Worm (Caenorhabditis elegans) whole organism, late embryonic: ENCODE results near the gene C14A4.12.

ENCODE experiments used
- C08G9.2 ChIP-seq: sonication (generic microtip); optimal IDR thresholded peaks from 2 replicates; lab custom pipeline; 2016; ENCODE audit warnings: mild to moderate bottlenecking, missing genetic modification characterization, moderate library complexity, missing compliant biosample characterization
- K02D7.2 ChIP-seq: sonication (generic microtip); optimal IDR thresholded peaks from 2 replicates; lab custom pipeline; 2017; ENCODE audit warnings: mild to moderate bottlenecking, missing genetic modification characterization, missing compliant biosample characterization
- ahr-1 ChIP-seq: sonication (generic microtip); optimal IDR thresholded peaks from 2 replicates; lab custom pipeline; 2016; ENCODE audit warnings: missing genetic modification characterization, missing compliant biosample characterization
- ama-1 ChIP-seq: fragments of 150-350 bp; optimal IDR thresholded peaks from 2 replicates; lab custom pipeline; 2014
- ceh-14 ChIP-seq: sonication (generic microtip); optimal IDR thresholded peaks from 2 replicates; lab custom pipeline; 2016; ENCODE audit warnings: missing genotype, missing genetic modification characterization, missing compliant biosample characterization
- ceh-18 ChIP-seq: sonication (generic microtip); optimal IDR thresholded peaks from 2 replicates; lab custom pipeline; 2016; ENCODE audit warnings: missing genetic modification characterization, missing compliant biosample characterization
- ceh-2 ChIP-seq: sonication (generic microtip); optimal IDR thresholded peaks from 2 replicates; lab custom pipeline; 2016; ENCODE audit warnings: missing genotype, missing genetic modification characterization, missing compliant biosample characterization
- ceh-22 ChIP-seq: sonication (generic microtip); optimal IDR thresholded peaks from 2 replicates; lab custom pipeline; 2017; ENCODE audit warnings: missing biosample characterization, missing genetic modification characterization
- ceh-24 ChIP-seq: sonication (generic microtip); optimal IDR thresholded peaks from 2 replicates; lab custom pipeline; 2016; ENCODE audit warnings: mild to moderate bottlenecking, missing genetic modification characterization, missing compliant biosample characterization
- ceh-30 ChIP-seq: fragments of 150-350 bp; optimal IDR thresholded peaks from 2 replicates; lab custom pipeline; 2014; ENCODE audit warnings: missing biosample characterization, missing genetic modification characterization
- ceh-31 ChIP-seq: sonication (generic microtip); optimal IDR thresholded peaks from 2 replicates; lab custom pipeline; 2016; ENCODE audit warnings: missing genetic modification characterization, missing compliant biosample characterization
- ceh-34 ChIP-seq: sonication (generic microtip); optimal IDR thresholded peaks from 2 replicates; lab custom pipeline; 2016; ENCODE audit warnings: mild to moderate bottlenecking, missing genetic modification characterization, missing compliant biosample characterization
- ceh-45 ChIP-seq: fragments of 200-800 bp; sonication (Bioruptor generic); IDR thresholded peaks from 2 replicates; pipeline ENCODE4 v1.3.6; 2022; ENCODE audit warnings: missing genetic modification reagents, missing genetic modification characterization, missing compliant biosample characterization
- ceh-48 ChIP-seq: sonication (generic microtip); optimal IDR thresholded peaks from 2 replicates; lab custom pipeline; 2016; ENCODE audit warnings: missing genetic modification characterization, inconsistent platforms, missing compliant biosample characterization
- ceh-6 ChIP-seq: fragments of 200-800 bp; sonication (Bioruptor generic); optimal IDR thresholded peaks from 2 replicates; lab custom pipeline; 2018; ENCODE audit warnings: mild to moderate bottlenecking, missing genetic modification characterization, missing compliant biosample characterization
- ceh-9 ChIP-seq: sonication (generic microtip); optimal IDR thresholded peaks from 2 replicates; lab custom pipeline; 2016; ENCODE audit warnings: mild to moderate bottlenecking, missing genetic modification characterization, inconsistent platforms, missing compliant biosample characterization
- che-1 ChIP-seq: sonication (generic microtip); optimal IDR thresholded peaks from 2 replicates; lab custom pipeline; 2016; ENCODE audit warnings: mild to moderate bottlenecking, missing genetic modification characterization, missing compliant biosample characterization
- elt-2 ChIP-seq: sonication (generic microtip); optimal IDR thresholded peaks from 2 replicates; lab custom pipeline; 2016; ENCODE audit warnings: missing genetic modification reagents, missing genetic modification characterization, missing compliant biosample characterization
- elt-4 ChIP-seq: sonication (generic microtip); optimal IDR thresholded peaks from 2 replicates; lab custom pipeline; 2016; ENCODE audit warnings: missing genetic modification characterization, missing compliant biosample characterization
- ets-4 ChIP-seq: sonication (generic microtip); optimal IDR thresholded peaks from 2 replicates; lab custom pipeline; 2016; ENCODE audit warnings: missing genetic modification characterization, missing compliant biosample characterization
- eyg-1 ChIP-seq: sonication (generic microtip); optimal IDR thresholded peaks from 2 replicates; lab custom pipeline; 2016; ENCODE audit warnings: missing genotype, missing genetic modification characterization, missing compliant biosample characterization
- fax-1 ChIP-seq: sonication (generic microtip); optimal IDR thresholded peaks from 2 replicates; lab custom pipeline; 2016; ENCODE audit warnings: missing genotype, missing genetic modification characterization, missing compliant biosample characterization
- fkh-6 ChIP-seq: sonication (generic microtip); optimal IDR thresholded peaks from 2 replicates; lab custom pipeline; 2016; ENCODE audit warnings: missing genetic modification characterization, missing compliant biosample characterization
- gmeb-2 ChIP-seq: sonication (generic microtip); optimal IDR thresholded peaks from 2 replicates; lab custom pipeline; 2016; ENCODE audit warnings: missing genetic modification characterization, inconsistent platforms, missing compliant biosample characterization
- hlh-30 ChIP-seq: sonication (generic microtip); optimal IDR thresholded peaks from 2 replicates; lab custom pipeline; 2017; ENCODE audit warnings: antibody characterized with exemption, missing genetic modification characterization, missing compliant biosample characterization; ENCODE audit not compliant: insufficient read depth
- hlh-8 ChIP-seq: sonication (generic microtip); optimal IDR thresholded peaks from 2 replicates; lab custom pipeline; 2016; ENCODE audit warnings: missing genotype, missing genetic modification characterization, missing compliant biosample characterization
- lim-6 ChIP-seq: sonication (generic microtip); optimal IDR thresholded peaks from 2 replicates; lab custom pipeline; 2016; ENCODE audit warnings: missing genetic modification characterization, missing compliant biosample characterization
- nhr-232 ChIP-seq: sonication (generic microtip); optimal IDR thresholded peaks from 2 replicates; lab custom pipeline; 2016; ENCODE audit warnings: missing genetic modification characterization, missing compliant biosample characterization
- npax-4 ChIP-seq: sonication (generic microtip); optimal IDR thresholded peaks from 2 replicates; lab custom pipeline; 2016; ENCODE audit warnings: missing genetic modification characterization, missing compliant biosample characterization
- pag-3 ChIP-seq: sonication (generic microtip); optimal IDR thresholded peaks from 2 replicates; lab custom pipeline; 2016; ENCODE audit warnings: missing compliant biosample characterization, missing genetic modification characterization, borderline replicate concordance
- pat-9 ChIP-seq: fragments of 200-800 bp; sonication (Bioruptor generic); optimal IDR thresholded peaks from 2 replicates; lab custom pipeline; 2018; ENCODE audit warnings: mild to moderate bottlenecking, missing genetic modification characterization, moderate library complexity, missing compliant biosample characterization
- pax-1 ChIP-seq: fragments of 150-350 bp; optimal IDR thresholded peaks from 2 replicates; lab custom pipeline; 2014; ENCODE audit warnings: missing biosample characterization, missing genetic modification characterization
- pha-4 ChIP-seq: fragments of 150-350 bp; optimal IDR thresholded peaks from 2 replicates; lab custom pipeline; 2018; ENCODE audit warnings: missing biosample characterization, missing genetic modification reagents, missing genetic modification characterization
- pros-1 ChIP-seq: fragments of 150-350 bp; optimal IDR thresholded peaks from 2 replicates; lab custom pipeline; 2014; ENCODE audit warnings: missing biosample characterization, missing genetic modification reagents, missing genetic modification characterization
- ref-2 ChIP-seq: sonication (generic microtip); optimal IDR thresholded peaks from 2 replicates; lab custom pipeline; 2016; ENCODE audit warnings: missing genetic modification characterization, missing compliant biosample characterization
- sdc-2 ChIP-seq: sonication (generic microtip); optimal IDR thresholded peaks from 2 replicates; lab custom pipeline; 2016; ENCODE audit warnings: missing genotype, missing genetic modification characterization, missing compliant biosample characterization
- syd-9 ChIP-seq: sonication (generic microtip); optimal IDR thresholded peaks from 2 replicates; lab custom pipeline; 2016; ENCODE audit warnings: mild to moderate bottlenecking, missing genetic modification characterization, moderate library complexity, missing compliant biosample characterization
- tbx-2 ChIP-seq: sonication (generic microtip); optimal IDR thresholded peaks from 2 replicates; lab custom pipeline; 2016; ENCODE audit warnings: missing genetic modification characterization, missing compliant biosample characterization
- tbx-7 ChIP-seq: sonication (generic microtip); optimal IDR thresholded peaks from 2 replicates; lab custom pipeline; 2016; ENCODE audit warnings: missing genotype, missing genetic modification characterization, missing compliant biosample characterization
- unc-3 ChIP-seq, 2 experiments: fragments of 200-800 bp in 1 of 2; sonication (Bioruptor generic) in 1 of 2; sonication (generic microtip) in 1 of 2; conservative IDR thresholded peaks in 1 of 2; optimal IDR thresholded peaks in 1 of 2; 2 replicates each; pipeline versions ENCODE4 v1.3.6 to Lab custom; 2016 to 2022; ENCODE audit warnings: missing compliant biosample characterization in 2 of 2, missing genetic modification characterization in 2 of 2, missing genetic modification reagents in 1 of 2
- unc-86 ChIP-seq: sonication (generic microtip); optimal IDR thresholded peaks from 2 replicates; lab custom pipeline; 2016; ENCODE audit warnings: missing genetic modification characterization, missing compliant biosample characterization

The C14A4.12 gene

DNA sequence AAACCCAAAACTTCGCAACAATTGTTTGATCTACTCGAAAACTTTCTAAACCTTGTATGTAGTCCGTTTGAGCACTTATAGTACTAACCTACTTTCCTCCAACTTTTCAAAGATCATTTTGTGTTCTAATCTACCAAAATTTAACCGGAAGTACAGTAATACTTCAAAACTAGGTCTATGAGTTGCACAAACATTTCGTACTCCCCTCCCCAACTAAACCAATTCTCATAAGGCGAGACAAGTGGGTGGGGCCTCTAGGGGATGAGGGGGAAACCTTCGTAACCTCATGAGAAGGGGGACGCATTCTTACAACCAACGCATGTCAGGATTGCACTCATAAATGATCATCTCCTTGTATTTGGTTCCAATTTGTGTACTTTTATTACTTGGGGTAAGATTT, 9.1 kb downstream of the C14A4.12 start, which contains the start of gene cutl-9:
cutl-9 (plus strand) TSS at position 301 of the 400 bp plus-strand sequence.
- TF ChIP-seq ahr-1 (tag; lab: Kevin White, UChicago), result no peak
- TF ChIP-seq fkh-6, result no peak
- TF ChIP-seq ceh-9 (tag; lab: Kevin White, UChicago), result no peak
- no peak for TF ChIP-seq unc-3 (GFP tag; conservative IDR thresholded peaks at IDR 0.05; lab: Robert Waterston, UW)
- TF ChIP-seq unc-3 (tag; optimal IDR thresholded peaks at IDR 0.05; lab: Kevin White, UChicago), result no peak
- no peak for TF ChIP-seq elt-4
- no peak for TF ChIP-seq pag-3
- TF ChIP-seq gmeb-2 (tag; lab: Kevin White, UChicago), result no peak
- no peak for TF ChIP-seq elt-2 (tag; lab: Kevin White, UChicago)
- TF ChIP-seq ceh-45, result no peak
- no peak for TF ChIP-seq nhr-232
- no peak for TF ChIP-seq ceh-14 (tag; lab: Kevin White, UChicago)
- TF ChIP-seq pax-1 (tag; lab: Kevin White, UChicago), result no peak
- no peak for TF ChIP-seq ceh-18 (tag; lab: Kevin White, UChicago)
- TF ChIP-seq ets-4 (tag; lab: Kevin White, UChicago), result no peak
- TF ChIP-seq pat-9 (tag; lab: Kevin White, UChicago), result no peak

DNA sequence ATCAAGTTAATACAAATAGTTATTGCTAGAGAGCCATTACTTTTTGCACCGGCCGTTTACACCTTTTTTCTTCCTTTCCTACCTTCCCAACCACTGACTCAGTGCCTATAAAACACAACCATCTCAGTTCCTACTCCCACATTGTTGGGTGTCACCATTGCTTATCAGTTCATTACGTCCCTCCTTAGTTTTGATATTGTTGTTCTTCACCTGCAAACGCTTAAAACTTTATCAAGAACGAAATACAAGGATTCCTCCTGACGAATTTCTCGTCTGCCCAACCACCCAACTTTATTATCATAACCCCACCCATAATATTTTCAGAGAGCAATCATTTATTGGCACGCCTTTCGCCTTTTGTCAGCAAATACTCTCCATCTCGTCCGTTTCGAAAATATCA, 14.2 kb downstream of the C14A4.12 start:
- no peak for TF ChIP-seq unc-3 (GFP tag; conservative IDR thresholded peaks at IDR 0.05; lab: Robert Waterston, UW)
- TF ChIP-seq unc-3 (tag; optimal IDR thresholded peaks at IDR 0.05; lab: Kevin White, UChicago), result no peak
- no peak for TF ChIP-seq ceh-2 (tag; lab: Kevin White, UChicago)
- TF ChIP-seq elt-2 (tag; lab: Kevin White, UChicago), result peak; percentile 37

DNA sequence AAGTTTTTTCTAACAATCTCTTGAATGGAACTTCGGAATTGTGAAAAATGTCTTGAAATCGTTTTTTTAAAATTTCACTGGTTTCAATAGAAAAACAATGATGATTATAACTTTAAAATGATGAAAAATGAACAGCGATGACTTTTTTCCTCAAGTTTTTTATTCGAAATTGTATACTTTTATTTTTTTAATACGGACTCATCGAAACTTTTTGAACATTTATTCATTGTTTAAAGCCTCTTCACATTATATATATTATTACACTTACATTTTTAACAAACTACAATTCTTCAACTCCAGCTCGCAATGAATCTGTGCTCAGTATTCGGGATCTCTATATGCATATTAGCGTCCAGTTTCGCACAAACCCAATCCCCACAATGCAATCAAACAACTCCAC, 15.1 kb downstream of the C14A4.12 start, which contains the start of gene M28.8:
M28.8 (plus strand) TSS at position 301 of the 400 bp plus-strand sequence.
- no peak for TF ChIP-seq lim-6 (tag; lab: Kevin White, UChicago)
- TF ChIP-seq npax-4 (tag; lab: Kevin White, UChicago), result no peak
- TF ChIP-seq tbx-2 (tag; lab: Kevin White, UChicago), result no peak
- no peak for TF ChIP-seq ama-1 (lab: Kevin White, UChicago)
- TF ChIP-seq syd-9 (tag; lab: Kevin White, UChicago), result no peak
- TF ChIP-seq eyg-1, result no peak

DNA sequence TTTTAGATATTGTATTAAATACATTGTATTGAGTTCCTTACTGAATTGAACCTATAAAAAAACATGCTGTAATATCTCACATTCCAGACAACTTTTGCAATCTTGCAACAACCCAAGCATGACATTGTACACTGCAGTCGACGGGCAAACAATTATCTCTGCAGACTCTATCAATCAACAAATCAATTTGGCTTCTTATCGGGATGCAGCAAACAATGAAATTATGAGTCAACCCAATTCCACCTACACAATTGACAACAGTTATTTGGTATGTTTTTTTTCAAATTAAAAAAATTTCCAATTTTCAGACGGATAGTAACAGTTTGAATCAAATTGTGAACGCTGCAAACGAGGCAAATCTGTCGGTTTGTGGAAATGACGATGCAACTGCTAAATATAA, 18.1 kb downstream of the C14A4.12 start:
- TF ChIP-seq che-1 (no peak), ceh-2 (tag; lab: Kevin White, UChicago) (no peak), ceh-22 (no peak), unc-86 (tag; lab: Kevin White, UChicago) (no peak), ceh-6 (GFP tag; lab: Kevin White, UChicago) (no peak), C08G9.2 (no peak), eyg-1 (no peak), ceh-34 (tag; lab: Kevin White, UChicago) (no peak), ref-2 (tag; lab: Kevin White, UChicago) (no peak), ceh-24 (tag; lab: Kevin White, UChicago) (no peak), K02D7.2 (tag; lab: Kevin White, UChicago) (no peak)

DNA sequence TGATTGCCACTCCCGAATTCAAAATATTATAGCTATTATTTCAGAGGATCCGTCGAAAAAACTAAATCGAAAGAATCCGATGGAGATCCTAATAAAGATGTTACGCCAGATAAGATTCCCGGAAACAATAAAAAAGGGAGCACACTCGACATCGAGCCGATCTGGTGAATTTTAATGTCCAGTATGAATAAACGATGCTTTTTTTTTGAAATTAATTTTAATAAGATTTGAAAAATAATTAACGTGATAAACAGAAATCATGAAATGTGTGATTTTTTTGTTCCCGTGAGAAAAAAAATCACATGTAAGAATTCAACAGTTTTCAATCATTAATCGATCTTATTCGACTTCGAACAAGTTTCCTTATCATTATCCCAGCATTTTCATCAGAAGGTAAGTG, 26.3 kb downstream of the C14A4.12 start, which contains the start of gene M28.9:
M28.9 (plus strand) TSS at position 301 of the 400 bp plus-strand sequence.
- TF ChIP-seq pros-1 (tag; lab: Kevin White, UChicago) (no peak), nhr-232 (no peak), ref-2 (tag; lab: Kevin White, UChicago) (no peak), ceh-48 (tag; lab: Kevin White, UChicago) (no peak), ceh-31 (tag; lab: Kevin White, UChicago) (no peak), lim-6 (tag; lab: Kevin White, UChicago) (no peak), tbx-2 (tag; lab: Kevin White, UChicago) (no peak), tbx-7 (tag; lab: Kevin White, UChicago) (no peak), hlh-30 (tag; lab: Kevin White, UChicago) (no peak), ceh-30 (no peak), hlh-8 (tag; lab: Kevin White, UChicago) (no peak), sdc-2 (no peak), pha-4 (tag; lab: Kevin White, UChicago) (no peak), fax-1 (tag; lab: Kevin White, UChicago) (no peak), ceh-24 (tag; lab: Kevin White, UChicago) (no peak)
- TF ChIP-seq, all 69 proteins: peak for 0
